Fruit fly (Drosophila melanogaster): ENCODE results near the gene Ag5r2.

Gene Ag5r2

DNA sequence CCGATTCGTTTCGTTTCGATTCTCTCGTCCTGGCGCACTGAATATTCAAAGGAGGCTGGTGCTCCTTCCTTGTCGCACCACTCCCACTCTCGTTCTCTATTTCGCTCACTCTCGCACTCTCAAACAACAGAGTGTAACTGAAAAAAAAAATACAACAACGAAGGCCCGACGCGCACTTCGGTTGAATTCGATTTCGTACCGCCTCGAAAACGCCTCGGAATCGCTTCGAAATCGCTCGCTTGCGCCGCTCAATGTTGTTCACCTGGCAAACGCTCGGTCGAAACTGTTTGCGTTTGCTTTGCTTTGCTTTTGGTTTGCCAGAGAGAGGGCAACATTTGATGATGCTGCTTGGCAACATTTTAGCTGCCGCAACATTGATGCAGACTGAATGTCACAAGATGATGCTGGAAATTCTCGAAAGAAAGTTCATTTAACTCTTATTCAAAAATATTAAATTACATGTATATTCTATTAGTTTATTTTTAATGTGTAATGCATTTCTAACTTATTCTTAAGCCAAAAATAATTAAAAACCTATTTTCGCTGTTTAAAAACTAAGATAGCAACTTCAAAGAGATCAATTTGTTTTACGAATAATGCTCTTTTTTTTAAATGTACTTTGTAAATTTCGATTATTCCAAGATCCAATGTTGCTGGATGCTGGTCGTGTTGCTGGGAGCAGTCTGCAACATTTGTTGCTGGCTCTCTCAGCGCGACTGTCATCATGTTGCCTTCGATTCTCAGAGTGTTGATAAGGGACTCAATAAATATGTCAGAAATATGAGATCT, 34.6 kb downstream of the Ag5r2 start, which contains the start of gene NetB:
NetB (minus strand) TSS at position 291 of the 789 bp plus-strand sequence.
- TF ChIP-seq CG8159 (tag; optimal IDR thresholded peaks at IDR 0.05) = no peak
- TF ChIP-seq CG17806 (tag; optimal IDR thresholded peaks at IDR 0.05) = peak; percentile 4
- 0 out of 3 replicates have a peak, but pooled peaks have one; percentile 53 for TF ChIP-seq CG4496 (GFP tag; IDR thresholded peaks at IDR 0.05)
- peak; percentile 28 for TF ChIP-seq CG13204 (GFP tag; optimal IDR thresholded peaks at IDR 0.05)

DNA sequence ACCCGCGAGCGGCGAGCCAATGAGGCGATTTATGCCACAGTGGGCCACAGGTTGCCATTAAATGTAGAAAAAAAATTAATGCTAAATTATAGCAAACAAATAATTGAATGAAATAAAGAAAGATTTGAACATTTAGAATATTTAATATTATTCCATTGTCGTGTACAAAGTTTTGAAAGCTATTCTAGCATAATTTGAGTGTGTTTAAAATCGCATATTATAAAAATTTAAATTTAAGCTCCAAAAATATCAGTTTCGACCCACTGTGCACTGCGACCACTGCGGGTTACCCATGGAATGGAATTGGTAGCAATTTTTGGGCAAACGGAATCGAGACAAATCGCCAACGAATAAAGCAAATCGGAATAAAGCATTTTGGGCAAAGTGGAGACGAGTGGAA, 40.0 kb downstream of the Ag5r2 start:
- TF ChIP-seq Pif1A (GFP tag; optimal IDR thresholded peaks at IDR 0.05) (peak; percentile 6), fd96Ca (GFP tag; IDR thresholded peaks at IDR 0.05) (no peak), CG8159 (tag; optimal IDR thresholded peaks at IDR 0.05) (peak; percentile 27), CG13204 (GFP tag; optimal IDR thresholded peaks at IDR 0.05) (no peak), D1 (tag; optimal IDR thresholded peaks at IDR 0.05) (no peak), CG32121 (GFP tag; IDR thresholded peaks at IDR 0.05) (0 out of 2 replicates have a peak, but pooled peaks have one; percentile 11), CG14655 (GFP tag; optimal IDR thresholded peaks at IDR 0.05) (no peak), Pif1B (GFP tag; optimal IDR thresholded peaks at IDR 0.05) (no peak), Snoo (tag; optimal IDR thresholded peaks at IDR 0.05) (no peak), CG9948 (tag; optimal IDR thresholded peaks at IDR 0.05) (no peak), CG8301 (tag; optimal IDR thresholded peaks at IDR 0.05) (no peak), gl (tag; optimal IDR thresholded peaks at IDR 0.05) (no peak), CG4496 (GFP tag; IDR thresholded peaks at IDR 0.05) (no peak; the same call in 2 of the 3 replicates), CG15710 (tag; optimal IDR thresholded peaks at IDR 0.05) (no peak), CG34367 (tag; optimal IDR thresholded peaks at IDR 0.05) (no peak), CG10348 (GFP tag; IDR thresholded peaks at IDR 0.05) (no peak), CG12605 (GFP tag; IDR thresholded peaks at IDR 0.05) (no peak), CG17806 (tag; optimal IDR thresholded peaks at IDR 0.05) (no peak), EcR (GFP tag; optimal IDR thresholded peaks at IDR 0.05) (no peak), rn (GFP tag; IDR thresholded peaks at IDR 0.05) (no peak), Ets98B (GFP tag; IDR thresholded peaks at IDR 0.05) (0 out of 2 replicates have a peak, but pooled peaks have one; percentile 10)

DNA sequence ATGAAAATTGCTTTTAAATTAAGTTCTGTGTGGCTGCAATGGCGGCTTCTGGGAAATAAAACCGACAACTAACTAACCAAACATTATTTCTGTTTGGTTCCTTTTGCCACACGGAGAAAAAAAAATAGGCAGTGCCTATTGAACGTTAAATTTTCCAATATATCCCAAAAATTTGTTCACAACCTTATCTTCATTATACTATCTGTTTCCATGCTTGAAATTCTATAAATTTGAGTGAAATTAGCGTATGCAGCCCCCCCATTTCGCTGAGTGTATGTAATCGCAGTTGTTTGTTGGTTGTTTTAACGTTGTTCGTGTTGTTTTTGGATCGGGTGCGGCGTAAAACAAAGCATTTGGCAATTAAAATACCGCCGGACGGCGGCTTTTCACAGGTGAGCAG, 45.4 kb downstream of the Ag5r2 start:
- peak; percentile 16 for TF ChIP-seq CG9948 (tag; optimal IDR thresholded peaks at IDR 0.05)
- TF ChIP-seq CG14655 (GFP tag; optimal IDR thresholded peaks at IDR 0.05) = peak; percentile 50
- peak; percentile 22 for TF ChIP-seq CG17806 (tag; optimal IDR thresholded peaks at IDR 0.05)
- TF ChIP-seq CG8301 (tag; optimal IDR thresholded peaks at IDR 0.05) = peak; percentile 53
- TF ChIP-seq D1 (tag; optimal IDR thresholded peaks at IDR 0.05) = no peak
- TF ChIP-seq fd96Ca (GFP tag; IDR thresholded peaks at IDR 0.05) = 0 out of 3 replicates have a peak, but pooled peaks have one; percentile 10
- no peak for TF ChIP-seq rn (GFP tag; IDR thresholded peaks at IDR 0.05)
- no peak for TF ChIP-seq Pif1A (GFP tag; optimal IDR thresholded peaks at IDR 0.05)
- TF ChIP-seq Ets98B (GFP tag; IDR thresholded peaks at IDR 0.05) = peak; percentile 40; the same call in 1 of the 2 replicates
